Fruit fly (Drosophila melanogaster) whole organism, embryonic: ENCODE measurements around the gene CG43251.

ENCODE experiments used
- BtbVII ChIP-seq: fragments of 200-800 bp; sonication (Bioruptor generic); optimal IDR thresholded peaks from 3 replicates; lab custom pipeline; 2017; ENCODE audit warnings: missing biosample characterization, mild to moderate bottlenecking, missing genetic modification characterization
- CG10267 ChIP-seq: fragments of 200-800 bp; sonication (Bioruptor generic); optimal IDR thresholded peaks from 2 replicates; lab custom pipeline; 2018; ENCODE audit warnings: missing biosample characterization, mild to moderate bottlenecking, missing genetic modification characterization, moderate library complexity
- CG11723 ChIP-seq: fragments of 200-800 bp; sonication (Bioruptor generic); optimal IDR thresholded peaks from 2 replicates; lab custom pipeline; 2017; ENCODE audit warnings: missing biosample characterization, mild to moderate bottlenecking, missing genetic modification characterization
- CG12299 ChIP-seq: fragments of 200-800 bp; sonication (Bioruptor generic); optimal IDR thresholded peaks from 2 replicates; lab custom pipeline; 2018; ENCODE audit warnings: missing biosample characterization, mild to moderate bottlenecking, missing genetic modification characterization
- CG14441 ChIP-seq: fragments of 200-800 bp; sonication (Bioruptor generic); IDR thresholded peaks from 2 replicates; pipeline ENCODE4 v1.3.6; 2022; ENCODE audit warnings: missing biosample characterization, missing genetic modification characterization
- CG14965 ChIP-seq: fragments of 200-800 bp; sonication (Bioruptor generic); optimal IDR thresholded peaks from 2 replicates; lab custom pipeline; 2016; ENCODE audit warnings: missing biosample characterization, missing genetic modification characterization, borderline replicate concordance
- CG17802 ChIP-seq: fragments of 200-800 bp; sonication (Bioruptor generic); optimal IDR thresholded peaks from 2 replicates; lab custom pipeline; 2018; ENCODE audit warnings: missing biosample characterization, mild to moderate bottlenecking, missing genetic modification characterization, moderate library complexity
- CG3163 ChIP-seq: fragments of 200-800 bp; sonication (Bioruptor generic); optimal IDR thresholded peaks from 3 replicates; lab custom pipeline; 2016; ENCODE audit warnings: missing biosample characterization, missing genetic modification characterization
- CG34376 ChIP-seq: fragments of 200-800 bp; sonication (Bioruptor generic); optimal IDR thresholded peaks from 2 replicates; lab custom pipeline; 2018; ENCODE audit warnings: missing biosample characterization, mild to moderate bottlenecking, missing genetic modification characterization
- CG4328 ChIP-seq: fragments of 200-800 bp; sonication (Bioruptor generic); optimal IDR thresholded peaks from 3 replicates; lab custom pipeline; 2017; ENCODE audit warnings: missing biosample characterization, missing genetic modification reagents, missing genetic modification characterization
- CG4730 ChIP-seq: fragments of 200-800 bp; sonication (Bioruptor generic); IDR thresholded peaks from 2 replicates; pipeline ENCODE4 v1.3.6; 2022; ENCODE audit warnings: missing biosample characterization, missing genetic modification characterization
- CG6791 ChIP-seq: fragments of 200-800 bp; sonication (Bioruptor generic); IDR thresholded peaks from 3 replicates; pipeline ENCODE4 v1.3.6; 2022; ENCODE audit warnings: missing biosample characterization, missing genetic modification characterization; ENCODE audit not compliant: partially characterized antibody
- CG7786 ChIP-seq: fragments of 200-800 bp; sonication (Bioruptor generic); optimal IDR thresholded peaks from 2 replicates; lab custom pipeline; 2016; ENCODE audit warnings: missing biosample characterization, missing genetic modification characterization
- CG7839 ChIP-seq: fragments of 200-800 bp; sonication (Bioruptor generic); optimal IDR thresholded peaks from 3 replicates; lab custom pipeline; 2018; ENCODE audit warnings: missing biosample characterization, mild to moderate bottlenecking, missing genetic modification characterization, moderate library complexity
- CG8944 ChIP-seq: fragments of 200-800 bp; sonication (Bioruptor generic); optimal IDR thresholded peaks from 3 replicates; lab custom pipeline; 2016; ENCODE audit warnings: missing biosample characterization, missing genetic modification characterization
- CG9817 ChIP-seq: fragments of 200-800 bp; sonication (Bioruptor generic); optimal IDR thresholded peaks from 2 replicates; lab custom pipeline; 2018; ENCODE audit warnings: missing biosample characterization, mild to moderate bottlenecking, missing genetic modification characterization, moderate library complexity
- Camta ChIP-seq: fragments of 200-800 bp; sonication (Bioruptor generic); optimal IDR thresholded peaks from 2 replicates; lab custom pipeline; 2016; ENCODE audit warnings: missing biosample characterization, missing genetic modification characterization
- Chrac-16 ChIP-seq: fragments of 200-800 bp; sonication (Bioruptor generic); optimal IDR thresholded peaks from 3 replicates; lab custom pipeline; 2016; ENCODE audit warnings: missing biosample characterization, missing genetic modification characterization
- D19B ChIP-seq: fragments of 200-800 bp; sonication (Bioruptor generic); optimal IDR thresholded peaks from 2 replicates; lab custom pipeline; 2017; ENCODE audit warnings: missing biosample characterization, mild to moderate bottlenecking, missing genetic modification characterization
- Dad ChIP-seq: fragments of 200-800 bp; sonication (Bioruptor generic); optimal IDR thresholded peaks from 3 replicates; lab custom pipeline; 2016; ENCODE audit warnings: missing biosample characterization, missing genetic modification characterization
- E2f1 ChIP-seq: fragments of 200-800 bp; sonication (Bioruptor generic); IDR thresholded peaks from 2 replicates; pipeline ENCODE4 v1.3.6; 2022; ENCODE audit warnings: missing biosample characterization, missing genetic modification characterization
- Fer2 ChIP-seq: fragments of 200-800 bp; sonication (Bioruptor generic); optimal IDR thresholded peaks from 2 replicates; lab custom pipeline; 2018; ENCODE audit warnings: missing biosample characterization, mild to moderate bottlenecking, missing genetic modification characterization, moderate library complexity
- Gsc ChIP-seq: fragments of 200-800 bp; sonication (Bioruptor generic); IDR thresholded peaks from 2 replicates; pipeline ENCODE4 v1.3.6; 2022; ENCODE audit warnings: missing biosample characterization, missing genetic modification characterization
- HLH54F ChIP-seq: fragments of 200-800 bp; sonication (Bioruptor generic); optimal IDR thresholded peaks from 3 replicates; lab custom pipeline; 2016; ENCODE audit warnings: missing biosample characterization, missing genetic modification characterization
- Hand ChIP-seq: fragments of 200-800 bp; sonication (Bioruptor generic); optimal IDR thresholded peaks from 2 replicates; lab custom pipeline; 2017; ENCODE audit warnings: mild to moderate bottlenecking, missing biosample characterization, missing genetic modification reagents, missing genetic modification characterization
- Lim3 ChIP-seq: fragments of 200-800 bp; sonication (Bioruptor generic); IDR thresholded peaks from 2 replicates; pipeline ENCODE4 v1.3.6; 2022; ENCODE audit warnings: missing biosample characterization, missing genetic modification characterization
- MBD-R2 ChIP-seq: fragments of 200-800 bp; sonication (Bioruptor generic); IDR thresholded peaks from 2 replicates; pipeline ENCODE4 v1.3.6; 2022; ENCODE audit warnings: missing biosample characterization, missing genetic modification characterization
- MTF-1 ChIP-seq: fragments of 200-800 bp; sonication (Bioruptor generic); optimal IDR thresholded peaks from 2 replicates; lab custom pipeline; 2018; ENCODE audit warnings: missing biosample characterization, mild to moderate bottlenecking, missing genetic modification characterization, borderline replicate concordance
- Nf-YB ChIP-seq: fragments of 200-800 bp; sonication (Bioruptor generic); optimal IDR thresholded peaks from 3 replicates; lab custom pipeline; 2019; ENCODE audit warnings: missing biosample characterization, mild to moderate bottlenecking, missing genetic modification characterization, moderate library complexity
- Oli ChIP-seq: fragments of 200-800 bp; sonication (Bioruptor generic); optimal IDR thresholded peaks from 2 replicates; lab custom pipeline; 2018; ENCODE audit warnings: missing biosample characterization, mild to moderate bottlenecking, missing genetic modification characterization, moderate library complexity
- amos ChIP-seq: fragments of 200-800 bp; sonication (Bioruptor generic); IDR thresholded peaks from 2 replicates; pipeline ENCODE4 v1.3.6; 2022; ENCODE audit warnings: missing biosample characterization, missing genetic modification characterization; ENCODE audit not compliant: partially characterized antibody
- btn ChIP-seq: fragments of 200-800 bp; sonication (Bioruptor generic); optimal IDR thresholded peaks from 2 replicates; lab custom pipeline; 2016; ENCODE audit warnings: missing biosample characterization, missing genetic modification characterization
- cato ChIP-seq: fragments of 200-800 bp; sonication (Bioruptor generic); optimal IDR thresholded peaks from 2 replicates; lab custom pipeline; 2016; ENCODE audit warnings: missing biosample characterization, missing genetic modification characterization, borderline replicate concordance
- chn ChIP-seq: fragments of 200-800 bp; sonication (Bioruptor generic); optimal IDR thresholded peaks from 2 replicates; lab custom pipeline; 2016; ENCODE audit warnings: missing biosample characterization, missing genetic modification characterization
- dan ChIP-seq: fragments of 200-800 bp; sonication (Bioruptor generic); IDR thresholded peaks from 2 replicates; pipeline ENCODE4 v1.3.6; 2022; ENCODE audit warnings: missing biosample characterization, missing genetic modification characterization
- dmrt11E ChIP-seq: fragments of 200-800 bp; sonication (Bioruptor generic); optimal IDR thresholded peaks from 3 replicates; lab custom pipeline; 2018; ENCODE audit warnings: missing biosample characterization, mild to moderate bottlenecking, missing genetic modification characterization, moderate library complexity
- dmrt99B ChIP-seq: fragments of 200-800 bp; sonication (Bioruptor generic); optimal IDR thresholded peaks from 2 replicates; lab custom pipeline; 2018; ENCODE audit warnings: missing biosample characterization, mild to moderate bottlenecking, missing genetic modification characterization, moderate library complexity
- gce ChIP-seq: fragments of 200-800 bp; sonication (Bioruptor generic); IDR thresholded peaks from 3 replicates; pipeline ENCODE4 v1.3.6; 2022; ENCODE audit warnings: missing biosample characterization, missing genetic modification characterization
- gcm2 ChIP-seq: fragments of 200-800 bp; sonication (Bioruptor generic); optimal IDR thresholded peaks from 2 replicates; lab custom pipeline; 2016; ENCODE audit warnings: missing biosample characterization, missing genetic modification characterization
- jing ChIP-seq: fragments of 200-800 bp; sonication (Bioruptor generic); optimal IDR thresholded peaks from 2 replicates; lab custom pipeline; 2018; ENCODE audit warnings: missing biosample characterization, mild to moderate bottlenecking, missing genetic modification characterization
- lola ChIP-seq, 3 experiments: fragments of >200 bp in 2 of 3; fragments of 200-800 bp in 1 of 3; sonication (Bioruptor generic) in 1 of 3; optimal IDR thresholded peaks; 2 replicates each; lab custom pipeline; 2017 to 2019; ENCODE audit warnings: missing biosample characterization in 3 of 3, missing genetic modification characterization in 3 of 3, mild to moderate bottlenecking in 1 of 3, moderate library complexity in 1 of 3
- nau ChIP-seq: fragments of 200-800 bp; sonication (Bioruptor generic); optimal IDR thresholded peaks from 3 replicates; lab custom pipeline; 2017; ENCODE audit warnings: missing biosample characterization, mild to moderate bottlenecking, missing genetic modification characterization, missing genetic modification reagents
- oc ChIP-seq: fragments of 200-800 bp; sonication (Bioruptor generic); optimal IDR thresholded peaks from 2 replicates; lab custom pipeline; 2018; ENCODE audit warnings: missing biosample characterization, mild to moderate bottlenecking, missing genetic modification characterization, moderate library complexity
- onecut ChIP-seq: fragments of 200-800 bp; sonication (Bioruptor generic); IDR thresholded peaks from 2 replicates; pipeline ENCODE4 v1.3.6; 2022; ENCODE audit warnings: missing biosample characterization, missing genetic modification characterization
- org-1 ChIP-seq: fragments of 200-800 bp; sonication (Bioruptor generic); optimal IDR thresholded peaks from 2 replicates; lab custom pipeline; 2017; ENCODE audit warnings: missing biosample characterization, missing genetic modification characterization
- pnt ChIP-seq: fragments of 200-800 bp; sonication (Bioruptor generic); optimal IDR thresholded peaks from 3 replicates; lab custom pipeline; 2016; ENCODE audit warnings: missing biosample characterization, missing genetic modification characterization
- psq ChIP-seq: fragments of 200-800 bp; sonication (Bioruptor generic); optimal IDR thresholded peaks from 2 replicates; lab custom pipeline; 2017; ENCODE audit warnings: missing biosample characterization, missing genetic modification characterization
- seq ChIP-seq: fragments of 200-800 bp; sonication (Bioruptor generic); IDR thresholded peaks from 2 replicates; pipeline ENCODE4 v1.3.6; 2022; ENCODE audit warnings: missing biosample characterization, missing genetic modification characterization
- sim ChIP-seq: fragments of 200-800 bp; sonication (Bioruptor generic); IDR thresholded peaks from 2 replicates; pipeline ENCODE4 v1.3.6; 2022; ENCODE audit warnings: missing biosample characterization, missing genetic modification characterization
- slou ChIP-seq: fragments of 200-800 bp; sonication (Bioruptor generic); optimal IDR thresholded peaks from 3 replicates; lab custom pipeline; 2016; ENCODE audit warnings: missing biosample characterization, missing genetic modification characterization

CG43251 gene

dm6 chr3L:20798325-20798846 lies 39.7 kb downstream of the CG43251 start, which contains the start of the genes CG3698 and tzn (continued):
- TF ChIP-seq Fer2 (tag; lab: Kevin White, UChicago) (peak; percentile 91), HLH54F (GFP tag; lab: Kevin White, UChicago) (peak; percentile 81), lola (GFP tag; optimal IDR thresholded peaks at IDR 0.05; lab: Kevin White, UChicago) (peak in 1 of 3 experiments; percentile 75), Nf-YB (peak; percentile 77), sim (GFP tag; lab: Robert Waterston, UW) (peak; percentile 82), CG9817 (tag; lab: Kevin White, UChicago) (peak; percentile 96), btn (GFP tag; lab: Kevin White, UChicago) (peak; percentile 71), dan (no peak), seq (GFP tag; lab: Robert Waterston, UW) (peak; percentile 81; the same call in 1 of the 2 replicates), CG14965 (peak; percentile 40), CG4730 (peak; percentile 88), jing (GFP tag; lab: Kevin White, UChicago) (peak; percentile 83), CG8944 (GFP tag; lab: Kevin White, UChicago) (peak; percentile 70), CG10267 (tag; lab: Kevin White, UChicago) (peak; percentile 88), Camta (GFP tag; lab: Kevin White, UChicago) (peak; percentile 87), CG17802 (tag; lab: Kevin White, UChicago) (peak; percentile 90), cato (GFP tag; lab: Kevin White, UChicago) (peak; percentile 91), pnt (peak; percentile 35), dmrt99B (tag; lab: Kevin White, UChicago) (no peak), dmrt11E (tag; lab: Kevin White, UChicago) (peak; percentile 89), Dad (peak; percentile 88), MTF-1 (peak; percentile 98), CG11723 (peak; percentile 90), chn (GFP tag; lab: Kevin White, UChicago) (peak; percentile 87), Hand (peak; percentile 72), gce (GFP tag; lab: Robert Waterston, UW) (peak; percentile 93), psq (GFP tag; lab: Kevin White, UChicago) (peak; percentile 87), BtbVII (GFP tag; lab: Kevin White, UChicago) (peak; percentile 89), CG14441 (peak; percentile 89), Gsc (no peak), gcm2 (peak; percentile 58), oc (no peak), MBD-R2 (GFP tag; lab: Robert Waterston, UW) (peak; percentile 96), CG12299 (tag; lab: Kevin White, UChicago) (peak; percentile 73), D19B (GFP tag; lab: Kevin White, UChicago) (peak; percentile 86), CG7839 (no peak), CG6791 (GFP tag; lab: Robert Waterston, UW) (no peak), CG7786 (GFP tag; lab: Kevin White, UChicago) (peak; percentile 62), org-1 (GFP tag; lab: Kevin White, UChicago) (peak; percentile 90), nau (GFP tag; lab: Kevin White, UChicago) (no peak), Oli (tag; lab: Kevin White, UChicago) (peak; percentile 86), slou (peak; percentile 89), onecut (peak; percentile 91), E2f1 (GFP tag; lab: Robert Waterston, UW) (peak; percentile 92), CG3163 (peak; percentile 58), Chrac-16 (GFP tag; lab: Kevin White, UChicago) (peak; percentile 77), Lim3 (GFP tag; lab: Robert Waterston, UW) (peak; percentile 74), amos (GFP tag; lab: Robert Waterston, UW) (no peak), CG34376 (GFP tag; lab: Kevin White, UChicago) (peak; percentile 93), CG4328 (GFP tag; lab: Kevin White, UChicago) (peak; percentile 94)
